In the genomic region with DNA sequence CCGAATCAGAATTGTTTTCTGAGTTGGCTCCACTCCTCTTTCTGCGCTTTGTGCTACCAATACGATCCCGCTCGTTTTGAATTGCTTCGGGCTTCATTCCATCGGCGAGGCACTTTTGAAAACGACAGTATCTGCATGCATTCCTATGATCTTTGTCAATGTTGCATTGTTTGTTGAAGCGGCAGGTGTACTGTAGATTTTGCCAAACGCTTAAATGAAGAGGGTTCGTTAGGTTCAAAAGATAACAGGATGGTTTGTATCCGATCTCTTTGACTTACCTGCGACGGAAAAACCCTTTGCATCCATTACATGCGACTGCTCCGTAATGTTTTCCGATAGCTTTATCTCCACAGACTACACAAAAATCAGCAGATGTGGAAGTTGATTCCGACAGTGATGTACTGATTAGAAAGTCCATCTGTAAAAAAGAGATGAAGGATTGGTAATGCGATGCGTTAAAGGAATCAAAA, we compare ENCODE assay signal across 4 worm cellular contexts.
TF ChIP-seq lines count a peak whose summit lies in the region.

A gene (minus strand): TSS at position 420 of the 470 bp plus-strand sequence.

TF ChIP-seq in whole organism, L1 larva, 84 proteins besides CTCF, POLR2A, EP300 and RAD21:
- peak; percentile 54 for TF ChIP-seq blmp-1 (tag; optimal IDR thresholded peaks at IDR 0.05; lab: Kevin White, UChicago)
- no peak for TF ChIP-seq unc-86 (tag; optimal IDR thresholded peaks at IDR 0.05; lab: Kevin White, UChicago)

TF ChIP-seq in whole organism, L3 larva, 47 proteins besides CTCF, POLR2A, EP300 and RAD21:
- TF ChIP-seq tbx-2 (tag; optimal IDR thresholded peaks at IDR 0.05; lab: Kevin White, UChicago) (no peak), ZK546.5 (tag; optimal IDR thresholded peaks at IDR 0.05; lab: Kevin White, UChicago) (no peak), nhr-12 (tag; optimal IDR thresholded peaks at IDR 0.05; lab: Kevin White, UChicago) (no peak), egl-5 (tag; optimal IDR thresholded peaks at IDR 0.05; lab: Kevin White, UChicago) (no peak), nhr-25 (tag; optimal IDR thresholded peaks at IDR 0.05; lab: Kevin White, UChicago) (peak; percentile 16)

TF ChIP-seq in whole organism, L4 larva, 104 proteins besides CTCF, POLR2A, EP300 and RAD21:
- TF ChIP-seq pqm-1 (tag; optimal IDR thresholded peaks at IDR 0.05; lab: Kevin White, UChicago) (no peak), aha-1 (tag; lab: Kevin White, UChicago) (peak; percentile 74), mes-2 (tag; optimal IDR thresholded peaks at IDR 0.05; lab: Kevin White, UChicago; ENCODE audit: poor library complexity, severe bottlenecking) (no peak), unc-62 (GFP tag; optimal IDR thresholded peaks at IDR 0.05 in 1 of 2; lab: Kevin White, UChicago) (peak in 1 of 2 experiments; percentile 82), unc-62 (tag; optimal IDR thresholded peaks at IDR 0.05; lab: Kevin White, UChicago) (no peak), unc-130 (GFP tag; optimal IDR thresholded peaks at IDR 0.05; lab: Kevin White, UChicago) (no peak), T26A8.4 (GFP tag; IDR thresholded peaks at IDR 0.05; lab: Robert Waterston, UW) (no peak)
TF ChIP-seq in whole organism, L4 larva: peak in this region for 2.

TF ChIP-seq in whole organism, young adult, 124 proteins besides CTCF, POLR2A, EP300 and RAD21:
- TF ChIP-seq ama-1 (optimal IDR thresholded peaks at IDR 0.05; lab: Kevin White, UChicago) (peak; percentile 13), ama-1 (GFP tag; optimal IDR thresholded peaks at IDR 0.05; lab: Kevin White, UChicago) (no peak), die-1 (tag; optimal IDR thresholded peaks at IDR 0.05; lab: Kevin White, UChicago) (no peak)
TF ChIP-seq in whole organism, young adult: peak in this region for 1.
